Worm (Caenorhabditis elegans): Measurements from ENCODE around the gene srab-16.

ce11 chrV:813101-813500 is 30.6 kb downstream of the srab-16 start, which contains the start of gene R13D11.10:
- no peak for TF ChIP-seq unc-130 (GFP tag; optimal IDR thresholded peaks at IDR 0.05)
- TF ChIP-seq rcor-1 (GFP tag; IDR thresholded peaks at IDR 0.05): no peak
- no peak for TF ChIP-seq ztf-26 (tag; optimal IDR thresholded peaks at IDR 0.05)
- TF ChIP-seq pha-4 (tag; optimal IDR thresholded peaks at IDR 0.05): no peak
- no peak for TF ChIP-seq T07F8.4 (tag; optimal IDR thresholded peaks at IDR 0.05)
- TF ChIP-seq tlf-1 (GFP tag; optimal IDR thresholded peaks at IDR 0.05): no peak
- TF ChIP-seq him-1 (tag; optimal IDR thresholded peaks at IDR 0.05): no peak
- no peak for TF ChIP-seq hmg-1.2 (GFP tag; IDR thresholded peaks at IDR 0.05)
- TF ChIP-seq B0261.1 (tag; optimal IDR thresholded peaks at IDR 0.05): no peak
- TF ChIP-seq let-607 (tag; optimal IDR thresholded peaks at IDR 0.05): no peak
- TF ChIP-seq unc-62 (GFP tag; optimal IDR thresholded peaks at IDR 0.05): no peak

All from whole organism, young adult.